Fruit fly (Drosophila melanogaster) whole organism, embryonic: ENCODE data around the gene SclA.
A peak's percentile ranks its signal among the peaks of the same experiment; 100 is the strongest.

Experiments used
- Asciz ChIP-seq: fragments of 200-800 bp; sonication (Bioruptor generic); optimal IDR thresholded peaks from 2 replicates; lab custom pipeline; 2017; ENCODE audit warnings: missing biosample characterization, mild to moderate bottlenecking, missing genetic modification characterization, missing genetic modification reagents
- Bteb2 ChIP-seq: fragments of 200-800 bp; sonication (Bioruptor generic); optimal IDR thresholded peaks from 2 replicates; lab custom pipeline; 2016; ENCODE audit warnings: missing biosample characterization, missing genetic modification characterization
- CG10147 ChIP-seq: fragments of 200-800 bp; sonication (Bioruptor generic); optimal IDR thresholded peaks from 2 replicates; lab custom pipeline; 2019; ENCODE audit warnings: missing biosample characterization, mild to moderate bottlenecking, missing genetic modification characterization, moderate library complexity
- CG10959 ChIP-seq: fragments of 200-800 bp; sonication (Bioruptor generic); IDR thresholded peaks from 2 replicates; pipeline ENCODE4 v1.3.6; 2022; ENCODE audit warnings: missing biosample characterization, missing genetic modification characterization
- CG12236 ChIP-seq: fragments of 200-800 bp; sonication (Bioruptor generic); optimal IDR thresholded peaks from 2 replicates; lab custom pipeline; 2016; ENCODE audit warnings: missing biosample characterization, missing genetic modification characterization
- CG1647 ChIP-seq: fragments of 200-800 bp; sonication (Bioruptor generic); optimal IDR thresholded peaks from 3 replicates; lab custom pipeline; 2016; ENCODE audit warnings: missing biosample characterization, missing genetic modification characterization
- CG16815 ChIP-seq: fragments of 200-800 bp; sonication (Bioruptor generic); optimal IDR thresholded peaks from 3 replicates; lab custom pipeline; 2017; ENCODE audit warnings: missing biosample characterization, mild to moderate bottlenecking, missing genetic modification characterization
- CG17186 ChIP-seq: fragments of 200-800 bp; sonication (Bioruptor generic); optimal IDR thresholded peaks from 3 replicates; lab custom pipeline; 2017; ENCODE audit warnings: missing biosample characterization, missing genetic modification reagents, missing genetic modification characterization
- CG3065 ChIP-seq: fragments of 200-800 bp; sonication (Bioruptor generic); optimal IDR thresholded peaks from 2 replicates; lab custom pipeline; 2016; ENCODE audit warnings: missing biosample characterization, missing genetic modification characterization
- CG31441 ChIP-seq: fragments of 200-800 bp; sonication (Bioruptor generic); IDR thresholded peaks from 2 replicates; pipeline ENCODE4 v1.3.6; 2022; ENCODE audit warnings: missing biosample characterization, missing genetic modification characterization
- CG33213 ChIP-seq: fragments of 200-800 bp; sonication (Bioruptor generic); optimal IDR thresholded peaks from 3 replicates; lab custom pipeline; 2016; ENCODE audit warnings: missing biosample characterization, missing genetic modification characterization
- CG33557 ChIP-seq: fragments of 200-800 bp; sonication (Bioruptor generic); optimal IDR thresholded peaks from 2 replicates; lab custom pipeline; 2019; ENCODE audit warnings: missing biosample characterization, mild to moderate bottlenecking, missing genetic modification characterization, moderate library complexity
- CG6254 ChIP-seq: fragments of 200-800 bp; sonication (Bioruptor generic); optimal IDR thresholded peaks from 3 replicates; lab custom pipeline; 2017; ENCODE audit warnings: mild to moderate bottlenecking, missing biosample characterization, missing genetic modification reagents, missing genetic modification characterization
- CG6683 ChIP-seq: fragments of 200-800 bp; sonication (Bioruptor generic); optimal IDR thresholded peaks from 2 replicates; lab custom pipeline; 2017; ENCODE audit warnings: missing biosample characterization, mild to moderate bottlenecking, missing genetic modification characterization, missing genetic modification reagents
- CG7271 ChIP-seq: fragments of 200-800 bp; sonication (Bioruptor generic); optimal IDR thresholded peaks from 2 replicates; lab custom pipeline; 2018; ENCODE audit warnings: missing biosample characterization, mild to moderate bottlenecking, missing genetic modification characterization, moderate library complexity
- CG7372 ChIP-seq: fragments of 200-800 bp; sonication (Bioruptor generic); IDR thresholded peaks from 2 replicates; pipeline ENCODE4 v1.3.6; 2022; ENCODE audit warnings: missing biosample characterization, missing genetic modification characterization
- CG7745 ChIP-seq: fragments of 200-800 bp; sonication (Bioruptor generic); optimal IDR thresholded peaks from 2 replicates; lab custom pipeline; 2018; ENCODE audit warnings: missing biosample characterization, mild to moderate bottlenecking, missing genetic modification characterization, moderate library complexity
- CG7786 ChIP-seq: fragments of 200-800 bp; sonication (Bioruptor generic); optimal IDR thresholded peaks from 2 replicates; lab custom pipeline; 2016; ENCODE audit warnings: missing biosample characterization, missing genetic modification characterization
- Dip2 ChIP-seq: fragments of 200-800 bp; sonication (Bioruptor generic); IDR thresholded peaks from 2 replicates; pipeline ENCODE4 v1.3.6; 2022; ENCODE audit warnings: missing biosample characterization, missing genetic modification characterization
- Dll ChIP-seq: fragments of 200-800 bp; sonication (Bioruptor generic); IDR thresholded peaks from 4 replicates; pipeline ENCODE4 v1.3.6; 2022; ENCODE audit warnings: missing biosample characterization, missing genetic modification characterization; ENCODE audit not compliant: partially characterized antibody
- Doc2 ChIP-seq: fragments of 200-800 bp; sonication (Bioruptor generic); IDR thresholded peaks from 2 replicates; pipeline ENCODE4 v1.3.6; 2022; ENCODE audit warnings: missing biosample characterization, missing genetic modification characterization
- Doc3 ChIP-seq: fragments of 200-800 bp; sonication (Bioruptor generic); IDR thresholded peaks from 3 replicates; pipeline ENCODE4 v1.3.6; 2022; ENCODE audit warnings: missing biosample characterization, missing genetic modification characterization; ENCODE audit not compliant: partially characterized antibody
- Eip74EF ChIP-seq, 2 experiments: fragments of 200-800 bp in 1 of 2; fragments of >200 bp in 1 of 2; sonication (Bioruptor generic) in 1 of 2; optimal IDR thresholded peaks; 2 replicates each; lab custom pipeline; 2017 to 2019; ENCODE audit warnings: missing biosample characterization in 2 of 2, missing genetic modification characterization in 2 of 2, mild to moderate bottlenecking in 1 of 2, moderate library complexity in 1 of 2
- HLHmδ ChIP-seq: fragments of 200-800 bp; sonication (Bioruptor generic); optimal IDR thresholded peaks from 2 replicates; lab custom pipeline; 2018; ENCODE audit warnings: missing biosample characterization, mild to moderate bottlenecking, missing genetic modification characterization, moderate library complexity
- Hr51 ChIP-seq, 2 experiments: fragments of 200-800 bp; sonication (Bioruptor generic); optimal IDR thresholded peaks; 2 replicates in 1 of 2; 3 replicates in 1 of 2; lab custom pipeline; 2016 to 2018; ENCODE audit warnings: missing biosample characterization in 2 of 2, missing genetic modification characterization in 2 of 2, mild to moderate bottlenecking in 1 of 2, moderate library complexity in 1 of 2
- Hsf ChIP-seq: fragments of 200-800 bp; sonication (Bioruptor generic); optimal IDR thresholded peaks from 3 replicates; lab custom pipeline; 2016; ENCODE audit warnings: missing biosample characterization, missing genetic modification characterization
- Meics ChIP-seq: fragments of 200-800 bp; sonication (Bioruptor generic); optimal IDR thresholded peaks from 2 replicates; lab custom pipeline; 2017; ENCODE audit warnings: missing biosample characterization, mild to moderate bottlenecking, missing genetic modification characterization
- NC2β ChIP-seq: fragments of 200-800 bp; sonication (Bioruptor generic); optimal IDR thresholded peaks from 2 replicates; lab custom pipeline; 2016; ENCODE audit warnings: missing biosample characterization, missing genetic modification characterization
- NK7.1 ChIP-seq: fragments of 200-800 bp; sonication (Bioruptor generic); optimal IDR thresholded peaks from 3 replicates; lab custom pipeline; 2016; ENCODE audit warnings: missing biosample characterization, missing genetic modification characterization
- Side ChIP-seq: fragments of 200-800 bp; sonication (Bioruptor generic); optimal IDR thresholded peaks from 2 replicates; lab custom pipeline; 2016; ENCODE audit warnings: missing biosample characterization, missing genetic modification characterization
- Sin3A ChIP-seq: fragments of >200 bp; optimal IDR thresholded peaks from 2 replicates; lab custom pipeline; 2018
- Xrp1 ChIP-seq: fragments of 200-800 bp; sonication (Bioruptor generic); IDR thresholded peaks from 2 replicates; pipeline ENCODE4 v1.3.6; 2022; ENCODE audit warnings: missing biosample characterization, missing genetic modification characterization
- amos ChIP-seq: fragments of 200-800 bp; sonication (Bioruptor generic); IDR thresholded peaks from 2 replicates; pipeline ENCODE4 v1.3.6; 2022; ENCODE audit warnings: missing biosample characterization, missing genetic modification characterization; ENCODE audit not compliant: partially characterized antibody
- bab2 ChIP-seq: fragments of 200-800 bp; sonication (Bioruptor generic); optimal IDR thresholded peaks from 2 replicates; lab custom pipeline; 2016; ENCODE audit warnings: missing biosample characterization, missing genetic modification characterization
- bigmax ChIP-seq: fragments of 200-800 bp; sonication (Bioruptor generic); optimal IDR thresholded peaks from 2 replicates; lab custom pipeline; 2018; ENCODE audit warnings: missing biosample characterization, mild to moderate bottlenecking, missing genetic modification characterization
- cas ChIP-seq: fragments of 200-800 bp; sonication (Bioruptor generic); IDR thresholded peaks from 2 replicates; pipeline ENCODE4 v1.3.6; 2022; ENCODE audit warnings: missing biosample characterization, missing genetic modification characterization
- crol ChIP-seq: fragments of 200-800 bp; sonication (Bioruptor generic); IDR thresholded peaks from 2 replicates; pipeline ENCODE4 v1.3.6; 2022; ENCODE audit warnings: missing biosample characterization, missing genetic modification characterization
- ems ChIP-seq: fragments of 200-800 bp; sonication (Bioruptor generic); optimal IDR thresholded peaks from 3 replicates; lab custom pipeline; 2016; ENCODE audit warnings: missing biosample characterization, missing genetic modification characterization
- en ChIP-seq: fragments of 200-800 bp; sonication (Bioruptor generic); optimal IDR thresholded peaks from 2 replicates; lab custom pipeline; 2016; ENCODE audit warnings: missing biosample characterization, missing genetic modification characterization
- grn ChIP-seq: fragments of 200-800 bp; sonication (Bioruptor generic); optimal IDR thresholded peaks from 3 replicates; lab custom pipeline; 2017; ENCODE audit warnings: missing biosample characterization, missing genetic modification characterization
- kah ChIP-seq: fragments of 200-800 bp; sonication (Bioruptor generic); optimal IDR thresholded peaks from 2 replicates; lab custom pipeline; 2018; ENCODE audit warnings: missing biosample characterization, mild to moderate bottlenecking, missing genetic modification characterization
- kni ChIP-seq: fragments of 200-800 bp; sonication (Bioruptor generic); optimal IDR thresholded peaks from 3 replicates; lab custom pipeline; 2017; ENCODE audit warnings: mild to moderate bottlenecking, missing biosample characterization, missing genetic modification reagents, missing genetic modification characterization
- lab ChIP-seq: fragments of 200-800 bp; sonication (Bioruptor generic); optimal IDR thresholded peaks from 3 replicates; lab custom pipeline; 2017; ENCODE audit warnings: missing biosample characterization, missing genetic modification characterization, mild to moderate bottlenecking, moderate library complexity, missing genetic modification reagents
- mam ChIP-seq: fragments of 200-800 bp; sonication (Bioruptor generic); optimal IDR thresholded peaks from 3 replicates; lab custom pipeline; 2016; ENCODE audit warnings: missing biosample characterization, missing genetic modification characterization
- pfk ChIP-seq: fragments of 200-800 bp; sonication (Bioruptor generic); optimal IDR thresholded peaks from 2 replicates; lab custom pipeline; 2018; ENCODE audit warnings: missing biosample characterization, mild to moderate bottlenecking, missing genetic modification characterization, moderate library complexity
- prd ChIP-seq, 3 experiments: fragments of >200 bp in 2 of 3; fragments of 200-800 bp in 1 of 3; sonication (Bioruptor generic) in 1 of 3; optimal IDR thresholded peaks in 2 of 3; IDR thresholded peaks in 1 of 3; 2 replicates in 2 of 3; 3 replicates in 1 of 3; pipeline versions ENCODE4 v1.3.6 to Lab custom; 2017 to 2022; ENCODE audit warnings: missing biosample characterization in 1 of 3, missing genetic modification characterization in 1 of 3
- sens-2 ChIP-seq: fragments of 200-800 bp; sonication (Bioruptor generic); IDR thresholded peaks from 2 replicates; pipeline ENCODE4 v1.3.6; 2022; ENCODE audit warnings: missing biosample characterization, missing genetic modification characterization
- sr ChIP-seq: fragments of 200-800 bp; sonication (Bioruptor generic); IDR thresholded peaks from 3 replicates; pipeline ENCODE4 v1.3.6; 2022; ENCODE audit warnings: missing biosample characterization, missing genetic modification characterization
- twi ChIP-seq: fragments of 200-800 bp; optimal IDR thresholded peaks from 2 replicates; lab custom pipeline; 2019; ENCODE audit warnings: missing biosample characterization, mild to moderate bottlenecking, missing genetic modification characterization, moderate library complexity
- yki ChIP-seq: fragments of >200 bp; optimal IDR thresholded peaks from 3 replicates; lab custom pipeline; 2018

Gene SclA

DNA sequence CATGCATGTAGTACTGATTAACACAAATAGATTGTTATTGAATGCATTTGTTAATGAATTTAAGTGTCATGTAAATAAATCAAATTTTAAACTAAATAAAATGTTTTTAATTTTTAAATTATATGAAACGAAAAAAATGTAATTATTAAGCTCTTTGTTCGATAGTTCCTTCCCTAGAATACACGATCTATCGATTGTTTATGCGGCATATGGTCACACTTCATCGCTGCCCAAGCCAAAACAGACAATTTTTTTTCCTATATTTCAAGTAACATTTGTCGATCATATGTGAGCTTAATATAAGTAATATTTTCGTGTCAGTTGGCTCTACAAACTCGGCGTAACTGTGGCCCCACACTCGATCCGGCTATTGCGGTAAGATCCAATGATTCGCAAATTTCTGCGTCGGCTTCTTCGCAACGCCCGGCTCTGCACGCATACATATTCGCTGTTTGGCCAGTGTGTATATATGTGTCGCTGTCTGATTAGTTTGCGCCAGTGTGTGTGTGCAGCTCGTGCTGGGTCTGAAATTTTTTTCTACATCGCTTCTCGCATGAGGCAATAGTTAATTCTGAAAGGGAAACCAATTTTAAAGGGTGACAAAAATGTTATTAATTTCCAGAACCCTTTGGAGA is 10.8 kb upstream of the SclA start, which contains the start of gene AspRS-m (continued):
- TF ChIP-seq Hsf (GFP tag; lab: Kevin White, UChicago) (peak; percentile 24), lab (GFP tag; lab: Kevin White, UChicago) (no peak), crol (GFP tag; lab: Robert Waterston, UW) (no peak), NC2β (GFP tag; lab: Kevin White, UChicago) (no peak), Doc2 (GFP tag; lab: Robert Waterston, UW) (no peak), Meics (GFP tag; lab: Kevin White, UChicago) (peak; percentile 16), bigmax (GFP tag; lab: Kevin White, UChicago) (no peak), CG17186 (GFP tag; lab: Kevin White, UChicago) (no peak), CG33557 (no peak), NK7.1 (GFP tag; lab: Kevin White, UChicago) (no peak), CG7786 (GFP tag; lab: Kevin White, UChicago) (no peak), CG6683 (GFP tag; lab: Kevin White, UChicago) (no peak), CG33213 (GFP tag; lab: Kevin White, UChicago) (peak; percentile 5), twi (tag; lab: Kevin White, UChicago) (no peak), grn (no peak), CG12236 (GFP tag; lab: Kevin White, UChicago) (no peak), kah (GFP tag; lab: Kevin White, UChicago) (no peak), ems (GFP tag; lab: Kevin White, UChicago) (no peak), pfk (GFP tag; lab: Kevin White, UChicago) (no peak), en (GFP tag; lab: Kevin White, UChicago) (no peak), CG7271 (tag; lab: Kevin White, UChicago) (no peak), Dip2 (GFP tag; lab: Robert Waterston, UW) (no peak), CG1647 (no peak), Xrp1 (GFP tag; lab: Robert Waterston, UW) (no peak), Dll (GFP tag; lab: Robert Waterston, UW) (peak; percentile 89), CG6254 (GFP tag; lab: Kevin White, UChicago) (no peak), mam (GFP tag; lab: Kevin White, UChicago) (no peak), CG7372 (GFP tag; lab: Robert Waterston, UW) (no peak), Doc3 (GFP tag; lab: Robert Waterston, UW) (peak; percentile 79), yki (lab: Kevin White, UChicago) (no peak), amos (GFP tag; lab: Robert Waterston, UW) (peak; percentile 92), HLHmδ (GFP tag; lab: Kevin White, UChicago) (no peak), CG7745 (tag; lab: Kevin White, UChicago) (no peak), Hr51 (GFP tag; optimal IDR thresholded peaks at IDR 0.05; lab: Kevin White, UChicago) (no peak), CG10959 (GFP tag; lab: Robert Waterston, UW) (no peak), cas (GFP tag; lab: Robert Waterston, UW) (no peak), sens-2 (GFP tag; lab: Robert Waterston, UW) (no peak), prd (optimal IDR thresholded peaks at IDR 0.05; lab: Kevin White, UChicago) (no peak), prd (GFP tag; IDR thresholded peaks at IDR 0.05; lab: Robert Waterston, UW) (0 out of 3 replicates have a peak, but pooled peaks have one; percentile 18), Side (GFP tag; lab: Kevin White, UChicago) (no peak), Sin3A (lab: Kevin White, UChicago) (peak; percentile 45), CG16815 (GFP tag; lab: Kevin White, UChicago) (no peak), Bteb2 (GFP tag; lab: Kevin White, UChicago) (no peak), CG10147 (GFP tag; lab: Kevin White, UChicago) (no peak), Asciz (GFP tag; lab: Kevin White, UChicago) (no peak), kni (GFP tag; lab: Kevin White, UChicago) (no peak), Eip74EF (GFP tag; optimal IDR thresholded peaks at IDR 0.05; lab: Kevin White, UChicago) (no peak), sr (no peak), bab2 (GFP tag; lab: Kevin White, UChicago) (no peak), CG3065 (GFP tag; lab: Kevin White, UChicago) (no peak), CG31441 (GFP tag; lab: Robert Waterston, UW) (no peak)
